Fruit fly (Drosophila melanogaster) whole organism, pupa: ENCODE data around the gene RpS28a.

Source experiments
- CG10348 ChIP-seq: fragments of 200-800 bp; sonication (Bioruptor generic); IDR thresholded peaks from 2 replicates; pipeline ENCODE4 v1.3.6; 2022; ENCODE audit warnings: missing biosample characterization, missing genetic modification characterization
- CG12605 ChIP-seq: fragments of 200-800 bp; sonication (Bioruptor generic); IDR thresholded peaks from 2 replicates; pipeline ENCODE4 v1.3.6; 2022; ENCODE audit warnings: missing biosample characterization, missing genetic modification characterization
- CG13204 ChIP-seq: fragments of 200-800 bp; sonication (Bioruptor generic); optimal IDR thresholded peaks from 2 replicates; lab custom pipeline; 2018; ENCODE audit warnings: missing biosample characterization, mild to moderate bottlenecking, missing genetic modification characterization, moderate library complexity
- CG14655 ChIP-seq: fragments of 200-800 bp; sonication (Bioruptor generic); optimal IDR thresholded peaks from 3 replicates; lab custom pipeline; 2017; ENCODE audit warnings: mild to moderate bottlenecking, missing biosample characterization, missing genetic modification reagents, missing genetic modification characterization
- CG15710 ChIP-seq: fragments of 200-800 bp; sonication (Bioruptor generic); optimal IDR thresholded peaks from 2 replicates; lab custom pipeline; 2018; ENCODE audit warnings: missing biosample characterization, mild to moderate bottlenecking, missing genetic modification characterization, moderate library complexity
- CG17806 ChIP-seq: fragments of 200-800 bp; sonication (Bioruptor generic); optimal IDR thresholded peaks from 2 replicates; lab custom pipeline; 2018; ENCODE audit warnings: missing biosample characterization, mild to moderate bottlenecking, missing genetic modification characterization, moderate library complexity
- CG32121 ChIP-seq: fragments of 200-800 bp; sonication (Bioruptor generic); IDR thresholded peaks from 2 replicates; pipeline ENCODE4 v1.3.6; 2022; ENCODE audit warnings: missing biosample characterization, missing genetic modification characterization
- CG34367 ChIP-seq: fragments of 200-800 bp; sonication (Bioruptor generic); optimal IDR thresholded peaks from 2 replicates; lab custom pipeline; 2018; ENCODE audit warnings: missing biosample characterization, mild to moderate bottlenecking, missing genetic modification characterization
- CG4496 ChIP-seq: fragments of 200-800 bp; sonication (Bioruptor generic); IDR thresholded peaks from 3 replicates; pipeline ENCODE4 v1.3.6; 2022; ENCODE audit warnings: missing biosample characterization, missing genetic modification characterization
- CG8159 ChIP-seq: fragments of 200-800 bp; sonication (Bioruptor generic); optimal IDR thresholded peaks from 3 replicates; lab custom pipeline; 2018; ENCODE audit warnings: missing biosample characterization, mild to moderate bottlenecking, missing genetic modification characterization, moderate library complexity
- CG8301 ChIP-seq: fragments of 200-800 bp; sonication (Bioruptor generic); optimal IDR thresholded peaks from 2 replicates; lab custom pipeline; 2018; ENCODE audit warnings: missing biosample characterization, mild to moderate bottlenecking, missing genetic modification characterization
- CG9948 ChIP-seq: fragments of 200-800 bp; sonication (Bioruptor generic); optimal IDR thresholded peaks from 2 replicates; lab custom pipeline; 2018; ENCODE audit warnings: missing biosample characterization, mild to moderate bottlenecking, missing genetic modification characterization, moderate library complexity
- D1 ChIP-seq: fragments of 200-800 bp; sonication (Bioruptor generic); optimal IDR thresholded peaks from 2 replicates; lab custom pipeline; 2018; ENCODE audit warnings: missing biosample characterization, mild to moderate bottlenecking, missing genetic modification characterization, moderate library complexity
- EcR ChIP-seq: fragments of 200-800 bp; sonication (Bioruptor generic); optimal IDR thresholded peaks from 3 replicates; lab custom pipeline; 2019; ENCODE audit warnings: missing biosample characterization, missing genetic modification characterization, mild to moderate bottlenecking, moderate library complexity, missing genetic modification reagents
- Ets98B ChIP-seq: fragments of 200-800 bp; sonication (Bioruptor generic); IDR thresholded peaks from 2 replicates; pipeline ENCODE4 v1.3.6; 2022; ENCODE audit warnings: missing biosample characterization, missing genetic modification characterization
- Pif1A ChIP-seq: fragments of 200-800 bp; sonication (Bioruptor generic); optimal IDR thresholded peaks from 3 replicates; lab custom pipeline; 2016; ENCODE audit warnings: missing biosample characterization, missing genetic modification characterization
- Pif1B ChIP-seq: fragments of 200-800 bp; sonication (Bioruptor generic); optimal IDR thresholded peaks from 3 replicates; lab custom pipeline; 2016; ENCODE audit warnings: missing biosample characterization, missing genetic modification characterization
- Snoo ChIP-seq: fragments of 200-800 bp; sonication (Bioruptor generic); optimal IDR thresholded peaks from 3 replicates; lab custom pipeline; 2017; ENCODE audit warnings: missing biosample characterization, mild to moderate bottlenecking, missing genetic modification characterization, inconsistent platforms
- fd96Ca ChIP-seq: fragments of 200-800 bp; sonication (Bioruptor generic); IDR thresholded peaks from 3 replicates; pipeline ENCODE4 v1.3.6; 2022; ENCODE audit warnings: missing biosample characterization, missing genetic modification characterization
- gl ChIP-seq: fragments of 200-800 bp; sonication (Bioruptor generic); optimal IDR thresholded peaks from 2 replicates; lab custom pipeline; 2018; ENCODE audit warnings: missing biosample characterization, mild to moderate bottlenecking, missing genetic modification characterization
- rn ChIP-seq: fragments of 200-800 bp; sonication (Bioruptor generic); IDR thresholded peaks from 2 replicates; pipeline ENCODE4 v1.3.6; 2022; ENCODE audit warnings: missing biosample characterization, missing genetic modification characterization

Gene RpS28a

DNA sequence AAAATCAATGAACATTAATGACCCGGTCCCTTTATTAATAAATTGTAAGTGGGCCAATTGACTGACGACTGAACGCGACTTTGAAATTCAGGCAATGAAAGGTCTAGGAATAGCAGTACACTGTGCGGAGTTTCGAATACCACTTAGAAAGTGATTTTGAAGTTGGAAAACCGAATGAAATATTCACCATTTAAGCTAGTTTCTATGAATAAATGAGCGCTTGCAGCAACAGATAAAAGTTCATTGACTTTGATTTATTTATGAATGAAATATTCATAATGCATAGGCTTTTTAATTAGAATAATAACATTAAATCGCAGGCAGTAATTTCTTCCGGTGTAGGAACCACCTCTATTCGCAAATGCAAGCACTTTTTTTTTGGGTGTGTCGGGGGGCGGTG is 1.4 kb downstream of the RpS28a start:
- 0 out of 2 replicates have a peak, but pooled peaks have one; percentile 21 for TF ChIP-seq rn
- TF ChIP-seq CG14655 (GFP tag; lab: Kevin White, UChicago), result no peak
- peak; percentile 73 for TF ChIP-seq CG32121 (GFP tag; lab: Robert Waterston, UW)
- TF ChIP-seq CG8301 (tag; lab: Kevin White, UChicago), result peak; percentile 44
- no peak for TF ChIP-seq EcR (GFP tag; lab: Kevin White, UChicago)
- no peak for TF ChIP-seq CG34367 (tag; lab: Kevin White, UChicago)
- peak; percentile 20 for TF ChIP-seq CG9948 (tag; lab: Kevin White, UChicago)
- TF ChIP-seq Snoo (tag; lab: Kevin White, UChicago), result no peak
- peak; percentile 27 for TF ChIP-seq CG8159
- TF ChIP-seq CG12605 (GFP tag; lab: Robert Waterston, UW), result no peak
- TF ChIP-seq CG13204, result no peak
- TF ChIP-seq fd96Ca (GFP tag; lab: Robert Waterston, UW), result peak; percentile 37; the same call in 1 of the 3 replicates
- TF ChIP-seq CG15710 (tag; lab: Kevin White, UChicago), result peak; percentile 9
- no peak for TF ChIP-seq D1 (tag; lab: Kevin White, UChicago)
- TF ChIP-seq Pif1A, result no peak
- peak; percentile 64; the same call in 2 of the 3 replicates for TF ChIP-seq CG4496 (GFP tag; lab: Robert Waterston, UW)
- no peak for TF ChIP-seq CG10348
- TF ChIP-seq Pif1B (GFP tag; lab: Kevin White, UChicago), result no peak
- TF ChIP-seq Ets98B (GFP tag; lab: Robert Waterston, UW), result peak; percentile 57
- TF ChIP-seq CG17806, result peak; percentile 8
- no peak for TF ChIP-seq gl (tag; lab: Kevin White, UChicago)

- TF ChIP-seq Pif1A (no peak), CG34367 (tag; lab: Kevin White, UChicago) (peak; percentile 7), Snoo (tag; lab: Kevin White, UChicago) (no peak), CG4496 (GFP tag; lab: Robert Waterston, UW) (0 out of 3 replicates have a peak, but pooled peaks have one; percentile 36), CG14655 (GFP tag; lab: Kevin White, UChicago) (no peak), CG32121 (GFP tag; lab: Robert Waterston, UW) (0 out of 2 replicates have a peak, but pooled peaks have one; percentile 24), CG10348 (no peak), CG13204 (peak; percentile 45), CG8301 (tag; lab: Kevin White, UChicago) (peak; percentile 6), D1 (tag; lab: Kevin White, UChicago) (no peak), CG17806 (peak; percentile 6), Ets98B (GFP tag; lab: Robert Waterston, UW) (peak; percentile 40; the same call in 1 of the 2 replicates), fd96Ca (GFP tag; lab: Robert Waterston, UW) (no peak), CG12605 (GFP tag; lab: Robert Waterston, UW) (peak; percentile 44; the same call in 1 of the 2 replicates), CG15710 (tag; lab: Kevin White, UChicago) (no peak), rn (no peak), CG9948 (tag; lab: Kevin White, UChicago) (no peak), gl (tag; lab: Kevin White, UChicago) (no peak), EcR (GFP tag; lab: Kevin White, UChicago) (no peak), CG8159 (no peak), Pif1B (GFP tag; lab: Kevin White, UChicago) (no peak)
These were observed 7.4 kb downstream of the RpS28a start, which contains the start of gene CG7920 for dm6 chr3R:30014977-30015514. TSS of gene CG7920 (minus strand) at chr3R:30015284.

dm6 chr3R:30014480-30014879 is 8.0 kb downstream of the RpS28a start:
- TF ChIP-seq CG8159, result no peak
- TF ChIP-seq CG10348, result no peak
- TF ChIP-seq fd96Ca (GFP tag; lab: Robert Waterston, UW), result no peak
- TF ChIP-seq D1 (tag; lab: Kevin White, UChicago), result no peak
- TF ChIP-seq Pif1B (GFP tag; lab: Kevin White, UChicago), result no peak
- no peak for TF ChIP-seq CG15710 (tag; lab: Kevin White, UChicago)
- TF ChIP-seq CG13204, result no peak
- no peak for TF ChIP-seq CG4496 (GFP tag; lab: Robert Waterston, UW)
- TF ChIP-seq CG8301 (tag; lab: Kevin White, UChicago), result no peak
- TF ChIP-seq rn, result no peak
- TF ChIP-seq CG12605 (GFP tag; lab: Robert Waterston, UW), result no peak
- TF ChIP-seq EcR (GFP tag; lab: Kevin White, UChicago), result no peak
- no peak for TF ChIP-seq Ets98B (GFP tag; lab: Robert Waterston, UW)
- no peak for TF ChIP-seq CG32121 (GFP tag; lab: Robert Waterston, UW)
- TF ChIP-seq CG17806, result no peak
- TF ChIP-seq Snoo (tag; lab: Kevin White, UChicago), result no peak
- TF ChIP-seq gl (tag; lab: Kevin White, UChicago), result no peak
- no peak for TF ChIP-seq Pif1A

dm6 chr3R:30013909-30014308 is 8.5 kb downstream of the RpS28a start:
- TF ChIP-seq Snoo (tag; lab: Kevin White, UChicago) (peak; percentile 3), CG14655 (GFP tag; lab: Kevin White, UChicago) (peak; percentile 58), CG4496 (GFP tag; lab: Robert Waterston, UW) (peak; percentile 54; the same call in 1 of the 3 replicates), Ets98B (GFP tag; lab: Robert Waterston, UW) (peak; percentile 77), CG17806 (peak; percentile 47), CG8159 (peak; percentile 40), gl (tag; lab: Kevin White, UChicago) (peak; percentile 94), CG10348 (no peak), CG34367 (tag; lab: Kevin White, UChicago) (peak; percentile 23), fd96Ca (GFP tag; lab: Robert Waterston, UW) (peak; percentile 39; the same call in 2 of the 3 replicates), rn (no peak), D1 (tag; lab: Kevin White, UChicago) (no peak), Pif1A (peak; percentile 76), CG8301 (tag; lab: Kevin White, UChicago) (peak; percentile 48), CG9948 (tag; lab: Kevin White, UChicago) (no peak), CG13204 (peak; percentile 78), Pif1B (GFP tag; lab: Kevin White, UChicago) (peak; percentile 64), CG12605 (GFP tag; lab: Robert Waterston, UW) (peak; percentile 87), CG15710 (tag; lab: Kevin White, UChicago) (peak; percentile 18)
